Fruit fly (Drosophila melanogaster): ENCODE results near the gene NijA.

- TF ChIP-seq CG10431 (GFP tag; optimal IDR thresholded peaks at IDR 0.05): no peak
- no peak for TF ChIP-seq CG11723 (GFP tag; optimal IDR thresholded peaks at IDR 0.05)
- 0 out of 2 replicates have a peak, but pooled peaks have one; percentile 22 for TF ChIP-seq CG31441 (GFP tag; IDR thresholded peaks at IDR 0.05)
Measured at dm6 chr3L:10659993-10660743, 36.5 kb downstream of the NijA start.
